Worm (Caenorhabditis elegans): ENCODE measurements around the gene sup-36.

sup-36 gene

DNA sequence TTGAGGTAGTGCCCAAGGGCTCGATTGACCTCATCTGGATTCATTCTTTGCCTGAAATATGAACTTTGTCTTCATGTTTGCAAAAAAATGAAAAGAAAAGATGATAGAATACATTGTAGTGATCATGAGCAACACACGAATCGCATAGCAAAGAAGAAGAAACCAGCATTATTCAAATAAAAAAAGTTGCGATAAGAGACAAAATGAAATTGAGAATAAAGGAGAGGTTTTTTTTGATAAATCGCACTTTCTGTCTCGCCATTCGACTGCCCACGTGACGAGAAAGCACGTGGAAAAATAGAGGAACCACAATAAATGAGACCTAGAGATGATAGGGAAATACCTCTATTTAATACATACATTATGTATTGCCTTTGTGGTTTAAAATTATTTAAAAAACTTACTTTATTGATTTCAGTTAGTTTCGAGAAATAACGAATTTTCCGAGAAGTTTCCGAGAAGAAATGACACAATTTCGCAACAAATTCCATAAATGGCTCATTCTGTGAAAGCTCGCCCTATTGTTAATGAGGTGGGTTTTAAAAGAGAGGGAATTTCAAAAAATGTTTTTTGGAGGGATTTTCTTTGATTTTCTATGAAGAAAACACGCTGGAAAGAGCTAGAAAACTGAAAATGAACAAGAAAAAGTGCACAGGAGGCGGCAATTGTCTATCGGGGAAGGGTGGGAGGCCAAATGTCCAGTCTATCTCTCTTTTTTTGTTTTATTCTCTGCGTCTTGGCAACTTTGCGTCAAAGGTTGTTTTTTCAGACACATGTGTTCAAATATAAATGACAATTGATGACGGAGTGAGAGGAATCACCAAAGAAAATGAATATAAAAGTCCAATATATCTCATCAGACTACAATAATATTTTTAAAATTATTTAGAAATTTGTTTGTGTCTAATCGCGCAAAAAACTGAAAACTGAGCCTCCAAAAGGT, 45.8 kb upstream of the sup-36 start, which contains the start of gene paqr-1 (continued):
- TF ChIP-seq nhr-25 (tag; optimal IDR thresholded peaks at IDR 0.05; ENCODE audit: borderline replicate concordance, insufficient read depth) (no peak), lim-7 (GFP tag; IDR thresholded peaks at IDR 0.05) (no peak), lsy-2 (tag; optimal IDR thresholded peaks at IDR 0.05) (peak in 1 of 2 experiments; percentile 43), F49E8.2 (tag; optimal IDR thresholded peaks at IDR 0.05; ENCODE audit: borderline replicate concordance) (no peak), nhr-11 (tag; optimal IDR thresholded peaks at IDR 0.05) (no peak), saeg-2 (GFP tag; IDR thresholded peaks at IDR 0.05) (no peak)

ce11 chrIV:6556624-6557368, 44.7 kb upstream of the sup-36 start, which contains the start of gene try-3:
Gene try-3 (plus strand): TSS chrIV:6557155.
- TF ChIP-seq pqm-1 (tag; optimal IDR thresholded peaks at IDR 0.05): no peak
- peak; percentile 54 for TF ChIP-seq unc-130 (GFP tag; optimal IDR thresholded peaks at IDR 0.05)
- TF ChIP-seq nhr-28 (tag; optimal IDR thresholded peaks at IDR 0.05): peak; percentile 52
- TF ChIP-seq sdz-12 (GFP tag; optimal IDR thresholded peaks at IDR 0.05): peak; percentile 57
- TF ChIP-seq unc-39 (tag; optimal IDR thresholded peaks at IDR 0.05): no peak
- no peak for TF ChIP-seq nhr-76 (tag; optimal IDR thresholded peaks at IDR 0.05)
- TF ChIP-seq F49E8.2 (tag; optimal IDR thresholded peaks at IDR 0.05; ENCODE audit: borderline replicate concordance): peak; percentile 57
- TF ChIP-seq Y48G9A.11 (GFP tag; IDR thresholded peaks at IDR 0.05): peak; percentile 76
- TF ChIP-seq ztf-7 (tag; optimal IDR thresholded peaks at IDR 0.05): no peak
- peak; percentile 81 for TF ChIP-seq D1046.2 (GFP tag; IDR thresholded peaks at IDR 0.05)
- no peak for TF ChIP-seq ces-1 (GFP tag; optimal IDR thresholded peaks at IDR 0.05)
- 0 out of 2 replicates have a peak, but pooled peaks have one; percentile 15 for TF ChIP-seq daf-8 (GFP tag; IDR thresholded peaks at IDR 0.05)
- TF ChIP-seq snpc-4 (tag; optimal IDR thresholded peaks at IDR 0.05): no peak
- TF ChIP-seq zip-2 (tag; optimal IDR thresholded peaks at IDR 0.05): peak; percentile 40
- peak; percentile 17 for TF ChIP-seq F10B5.3 (tag; optimal IDR thresholded peaks at IDR 0.05)
- TF ChIP-seq mxl-3 (GFP tag; optimal IDR thresholded peaks at IDR 0.05): peak; percentile 49
- TF ChIP-seq Y105C5A.15 (GFP tag; IDR thresholded peaks at IDR 0.05): peak; percentile 87
- peak; percentile 66 for TF ChIP-seq dmd-6 (GFP tag; IDR thresholded peaks at IDR 0.05)
- peak; percentile 73; the same call in 1 of the 2 replicates for TF ChIP-seq dmd-8 (GFP tag; IDR thresholded peaks at IDR 0.05)
- TF ChIP-seq nhr-102 (tag; optimal IDR thresholded peaks at IDR 0.05): peak; percentile 46
- peak; percentile 30; the same call in 1 of the 2 replicates for TF ChIP-seq nhr-41 (GFP tag; IDR thresholded peaks at IDR 0.05)
- 0 out of 2 replicates have a peak, but pooled peaks have one; percentile 12 for TF ChIP-seq php-3 (GFP tag; IDR thresholded peaks at IDR 0.05)
- peak; percentile 26 for TF ChIP-seq Y5F2A.4 (GFP tag; optimal IDR thresholded peaks at IDR 0.05)
- no peak for TF ChIP-seq zip-11 (GFP tag; IDR thresholded peaks at IDR 0.05)
- TF ChIP-seq R02D3.7 (tag; optimal IDR thresholded peaks at IDR 0.05): no peak
- no peak for TF ChIP-seq daf-19 (GFP tag; conservative IDR thresholded peaks at IDR 0.05)
- no peak for TF ChIP-seq zag-1 (tag; optimal IDR thresholded peaks at IDR 0.05)
- peak; percentile 84 for TF ChIP-seq vab-7 (GFP tag; IDR thresholded peaks at IDR 0.05)
- no peak for TF ChIP-seq zfp-3 (GFP tag; conservative IDR thresholded peaks at IDR 0.05)
- peak; percentile 98 for TF ChIP-seq snpc-1.2 (GFP tag; IDR thresholded peaks at IDR 0.05)
- no peak for TF ChIP-seq nhr-11 (tag; optimal IDR thresholded peaks at IDR 0.05)
- peak in 1 of 2 experiments; percentile 22 for TF ChIP-seq mdl-1 (tag; optimal IDR thresholded peaks at IDR 0.05)
- TF ChIP-seq F44E2.7 (GFP tag; IDR thresholded peaks at IDR 0.05): peak; percentile 60; the same call in 1 of the 2 replicates
- TF ChIP-seq fkh-10 (GFP tag; optimal IDR thresholded peaks at IDR 0.05): peak; percentile 68
- TF ChIP-seq saeg-2 (GFP tag; IDR thresholded peaks at IDR 0.05): no peak
- no peak for TF ChIP-seq egl-43 (GFP tag; IDR thresholded peaks at IDR 0.05)
- peak; percentile 66 for TF ChIP-seq rbr-2 (tag; optimal IDR thresholded peaks at IDR 0.05)
- TF ChIP-seq nhr-25 (tag; optimal IDR thresholded peaks at IDR 0.05; ENCODE audit: borderline replicate concordance, insufficient read depth): no peak
- TF ChIP-seq T20F7.1 (GFP tag; optimal IDR thresholded peaks at IDR 0.05): no peak
- TF ChIP-seq spr-3 (GFP tag; optimal IDR thresholded peaks at IDR 0.05): peak; percentile 0
- no peak for TF ChIP-seq lin-39 (tag; optimal IDR thresholded peaks at IDR 0.05)
- TF ChIP-seq zfp-2 (tag; optimal IDR thresholded peaks at IDR 0.05): peak; percentile 10
- no peak for TF ChIP-seq tag-97 (GFP tag; IDR thresholded peaks at IDR 0.05)

Measured in whole organism, L4 larva.